Worm (Caenorhabditis elegans) whole organism, late embryonic: ENCODE data around the gene dmsr-5.
A peak's percentile ranks its signal among the peaks of the same experiment; 100 is the strongest.

Source experiments
- C08G9.2 ChIP-seq: sonication (generic microtip); optimal IDR thresholded peaks from 2 replicates; lab custom pipeline; 2016; ENCODE audit warnings: mild to moderate bottlenecking, missing genetic modification characterization, moderate library complexity, missing compliant biosample characterization
- C38D4.7 ChIP-seq: fragments of 200-800 bp; sonication (Bioruptor generic); optimal IDR thresholded peaks from 2 replicates; lab custom pipeline; 2018; ENCODE audit warnings: mild to moderate bottlenecking, missing genetic modification characterization, moderate library complexity, missing compliant biosample characterization
- F13H6.1 ChIP-seq: sonication (generic microtip); optimal IDR thresholded peaks from 2 replicates; lab custom pipeline; 2016; ENCODE audit warnings: missing genetic modification characterization, missing compliant biosample characterization
- K02D7.2 ChIP-seq: sonication (generic microtip); optimal IDR thresholded peaks from 2 replicates; lab custom pipeline; 2017; ENCODE audit warnings: mild to moderate bottlenecking, missing genetic modification characterization, missing compliant biosample characterization
- T23F11.4 ChIP-seq: fragments of 200-800 bp; sonication (Bioruptor generic); optimal IDR thresholded peaks from 2 replicates; lab custom pipeline; 2018; ENCODE audit warnings: mild to moderate bottlenecking, missing genetic modification characterization, missing compliant biosample characterization
- Y22D7AL.16 ChIP-seq: sonication (generic microtip); optimal IDR thresholded peaks from 2 replicates; lab custom pipeline; 2016; ENCODE audit warnings: missing genetic modification characterization, missing compliant biosample characterization
- ama-1 ChIP-seq: fragments of 150-350 bp; optimal IDR thresholded peaks from 2 replicates; lab custom pipeline; 2014
- ceh-18 ChIP-seq: sonication (generic microtip); optimal IDR thresholded peaks from 2 replicates; lab custom pipeline; 2016; ENCODE audit warnings: missing genetic modification characterization, missing compliant biosample characterization
- ceh-19 ChIP-seq: fragments of 200-800 bp; sonication (Bioruptor generic); optimal IDR thresholded peaks from 2 replicates; lab custom pipeline; 2018; ENCODE audit warnings: mild to moderate bottlenecking, missing genetic modification characterization, missing compliant biosample characterization
- ceh-22 ChIP-seq: sonication (generic microtip); optimal IDR thresholded peaks from 2 replicates; lab custom pipeline; 2017; ENCODE audit warnings: missing biosample characterization, missing genetic modification characterization
- ceh-31 ChIP-seq: sonication (generic microtip); optimal IDR thresholded peaks from 2 replicates; lab custom pipeline; 2016; ENCODE audit warnings: missing genetic modification characterization, missing compliant biosample characterization
- ceh-34 ChIP-seq: sonication (generic microtip); optimal IDR thresholded peaks from 2 replicates; lab custom pipeline; 2016; ENCODE audit warnings: mild to moderate bottlenecking, missing genetic modification characterization, missing compliant biosample characterization
- ceh-45 ChIP-seq: fragments of 200-800 bp; sonication (Bioruptor generic); IDR thresholded peaks from 2 replicates; pipeline ENCODE4 v1.3.6; 2022; ENCODE audit warnings: missing genetic modification reagents, missing genetic modification characterization, missing compliant biosample characterization
- ceh-9 ChIP-seq: sonication (generic microtip); optimal IDR thresholded peaks from 2 replicates; lab custom pipeline; 2016; ENCODE audit warnings: mild to moderate bottlenecking, missing genetic modification characterization, inconsistent platforms, missing compliant biosample characterization
- dmd-4 ChIP-seq: sonication (generic microtip); optimal IDR thresholded peaks from 2 replicates; lab custom pipeline; 2016; ENCODE audit warnings: borderline replicate concordance, missing genetic modification characterization, missing compliant biosample characterization
- elt-2 ChIP-seq: sonication (generic microtip); optimal IDR thresholded peaks from 2 replicates; lab custom pipeline; 2016; ENCODE audit warnings: missing genetic modification reagents, missing genetic modification characterization, missing compliant biosample characterization
- elt-4 ChIP-seq: sonication (generic microtip); optimal IDR thresholded peaks from 2 replicates; lab custom pipeline; 2016; ENCODE audit warnings: missing genetic modification characterization, missing compliant biosample characterization
- ets-4 ChIP-seq: sonication (generic microtip); optimal IDR thresholded peaks from 2 replicates; lab custom pipeline; 2016; ENCODE audit warnings: missing genetic modification characterization, missing compliant biosample characterization
- fax-1 ChIP-seq: sonication (generic microtip); optimal IDR thresholded peaks from 2 replicates; lab custom pipeline; 2016; ENCODE audit warnings: missing genotype, missing genetic modification characterization, missing compliant biosample characterization
- fkh-10 ChIP-seq: fragments of 150-350 bp; optimal IDR thresholded peaks from 2 replicates; lab custom pipeline; 2014; ENCODE audit warnings: missing biosample characterization, missing genetic modification reagents, missing genetic modification characterization
- fkh-6 ChIP-seq: sonication (generic microtip); optimal IDR thresholded peaks from 2 replicates; lab custom pipeline; 2016; ENCODE audit warnings: missing genetic modification characterization, missing compliant biosample characterization
- gmeb-2 ChIP-seq: sonication (generic microtip); optimal IDR thresholded peaks from 2 replicates; lab custom pipeline; 2016; ENCODE audit warnings: missing genetic modification characterization, inconsistent platforms, missing compliant biosample characterization
- hlh-13 ChIP-seq: fragments of 200-800 bp; sonication (Bioruptor generic); optimal IDR thresholded peaks from 2 replicates; lab custom pipeline; 2018; ENCODE audit warnings: mild to moderate bottlenecking, missing genetic modification characterization, missing compliant biosample characterization
- hlh-15 ChIP-seq: sonication (generic microtip); optimal IDR thresholded peaks from 2 replicates; lab custom pipeline; 2016; ENCODE audit warnings: missing genetic modification characterization, missing compliant biosample characterization
- hlh-30 ChIP-seq: sonication (generic microtip); optimal IDR thresholded peaks from 2 replicates; lab custom pipeline; 2017; ENCODE audit warnings: antibody characterized with exemption, missing genetic modification characterization, missing compliant biosample characterization; ENCODE audit not compliant: insufficient read depth
- hlh-6 ChIP-seq: sonication (generic microtip); optimal IDR thresholded peaks from 2 replicates; lab custom pipeline; 2016; ENCODE audit warnings: missing genotype, missing genetic modification characterization, missing compliant biosample characterization
- lin-11 ChIP-seq: fragments of 200-800 bp; sonication (Bioruptor generic); optimal IDR thresholded peaks from 2 replicates; lab custom pipeline; 2018; ENCODE audit warnings: mild to moderate bottlenecking, missing genetic modification characterization, missing compliant biosample characterization
- madf-2 ChIP-seq: sonication (generic microtip); optimal IDR thresholded peaks from 2 replicates; lab custom pipeline; 2017; ENCODE audit warnings: missing genetic modification characterization, missing compliant biosample characterization
- mec-3 ChIP-seq: sonication (generic microtip); optimal IDR thresholded peaks from 2 replicates; lab custom pipeline; 2016; ENCODE audit warnings: borderline replicate concordance, missing genetic modification characterization, missing compliant biosample characterization
- nfya-1 ChIP-seq: sonication (generic microtip); optimal IDR thresholded peaks from 2 replicates; lab custom pipeline; 2017; ENCODE audit warnings: missing genetic modification characterization, mild to moderate bottlenecking, missing compliant biosample characterization, antibody characterized with exemption, moderate library complexity
- nhr-11 ChIP-seq: fragments of 150-350 bp; optimal IDR thresholded peaks from 2 replicates; lab custom pipeline; 2014; ENCODE audit warnings: missing biosample characterization, missing genetic modification characterization
- nhr-232 ChIP-seq: sonication (generic microtip); optimal IDR thresholded peaks from 2 replicates; lab custom pipeline; 2016; ENCODE audit warnings: missing genetic modification characterization, missing compliant biosample characterization
- odd-2 ChIP-seq: sonication (generic microtip); optimal IDR thresholded peaks from 2 replicates; lab custom pipeline; 2017; ENCODE audit warnings: antibody characterized with exemption, mild to moderate bottlenecking, missing genetic modification characterization, missing compliant biosample characterization
- pag-3 ChIP-seq: sonication (generic microtip); optimal IDR thresholded peaks from 2 replicates; lab custom pipeline; 2016; ENCODE audit warnings: missing compliant biosample characterization, missing genetic modification characterization, borderline replicate concordance
- pat-9 ChIP-seq: fragments of 200-800 bp; sonication (Bioruptor generic); optimal IDR thresholded peaks from 2 replicates; lab custom pipeline; 2018; ENCODE audit warnings: mild to moderate bottlenecking, missing genetic modification characterization, moderate library complexity, missing compliant biosample characterization
- pax-1 ChIP-seq: fragments of 150-350 bp; optimal IDR thresholded peaks from 2 replicates; lab custom pipeline; 2014; ENCODE audit warnings: missing biosample characterization, missing genetic modification characterization
- pha-2 ChIP-seq: sonication (generic microtip); optimal IDR thresholded peaks from 2 replicates; lab custom pipeline; 2017; ENCODE audit warnings: mild to moderate bottlenecking, missing genetic modification characterization, missing compliant biosample characterization
- pha-4 ChIP-seq: fragments of 150-350 bp; optimal IDR thresholded peaks from 2 replicates; lab custom pipeline; 2018; ENCODE audit warnings: missing biosample characterization, missing genetic modification reagents, missing genetic modification characterization
- pqm-1 ChIP-seq: sonication (generic microtip); optimal IDR thresholded peaks from 2 replicates; lab custom pipeline; 2016; ENCODE audit warnings: missing genetic modification characterization, missing compliant biosample characterization
- pros-1 ChIP-seq: fragments of 150-350 bp; optimal IDR thresholded peaks from 2 replicates; lab custom pipeline; 2014; ENCODE audit warnings: missing biosample characterization, missing genetic modification reagents, missing genetic modification characterization
- ref-2 ChIP-seq: sonication (generic microtip); optimal IDR thresholded peaks from 2 replicates; lab custom pipeline; 2016; ENCODE audit warnings: missing genetic modification characterization, missing compliant biosample characterization
- sdc-2 ChIP-seq: sonication (generic microtip); optimal IDR thresholded peaks from 2 replicates; lab custom pipeline; 2016; ENCODE audit warnings: missing genotype, missing genetic modification characterization, missing compliant biosample characterization
- sox-4 ChIP-seq: sonication (generic microtip); optimal IDR thresholded peaks from 2 replicates; lab custom pipeline; 2017; ENCODE audit warnings: mild to moderate bottlenecking, missing genetic modification characterization, inconsistent platforms, missing compliant biosample characterization
- tbx-2 ChIP-seq: sonication (generic microtip); optimal IDR thresholded peaks from 2 replicates; lab custom pipeline; 2016; ENCODE audit warnings: missing genetic modification characterization, missing compliant biosample characterization
- tbx-7 ChIP-seq: sonication (generic microtip); optimal IDR thresholded peaks from 2 replicates; lab custom pipeline; 2016; ENCODE audit warnings: missing genotype, missing genetic modification characterization, missing compliant biosample characterization
- ttx-3 ChIP-seq: sonication (generic microtip); optimal IDR thresholded peaks from 2 replicates; lab custom pipeline; 2016; ENCODE audit warnings: missing genetic modification reagents, missing genetic modification characterization, missing compliant biosample characterization
- unc-3 ChIP-seq, 2 experiments: fragments of 200-800 bp in 1 of 2; sonication (Bioruptor generic) in 1 of 2; sonication (generic microtip) in 1 of 2; conservative IDR thresholded peaks in 1 of 2; optimal IDR thresholded peaks in 1 of 2; 2 replicates each; pipeline versions ENCODE4 v1.3.6 to Lab custom; 2016 to 2022; ENCODE audit warnings: missing compliant biosample characterization in 2 of 2, missing genetic modification characterization in 2 of 2, missing genetic modification reagents in 1 of 2
- unc-42 ChIP-seq: sonication (generic microtip); optimal IDR thresholded peaks from 2 replicates; lab custom pipeline; 2016; ENCODE audit warnings: missing genotype, missing genetic modification characterization, missing compliant biosample characterization
- unc-55 ChIP-seq: sonication (generic microtip); optimal IDR thresholded peaks from 2 replicates; lab custom pipeline; 2017; ENCODE audit warnings: missing biosample characterization, missing genetic modification reagents, missing genetic modification characterization
- unc-86 ChIP-seq: sonication (generic microtip); optimal IDR thresholded peaks from 2 replicates; lab custom pipeline; 2016; ENCODE audit warnings: missing genetic modification characterization, missing compliant biosample characterization
- zip-5 ChIP-seq: sonication (generic microtip); optimal IDR thresholded peaks from 2 replicates; lab custom pipeline; 2016; ENCODE audit warnings: missing genetic modification characterization, missing compliant biosample characterization
- ztf-16 ChIP-seq: sonication (generic microtip); optimal IDR thresholded peaks from 2 replicates; lab custom pipeline; 2017; ENCODE audit warnings: missing genetic modification characterization, missing compliant biosample characterization

dmsr-5 gene

ce11 chrIII:11007552-11008272, 12.7 kb upstream of the dmsr-5 start, which contains the start of the genes fipr-17 and Y48A6B.3:
Gene fipr-17, minus strand, starts transcription at chrIII:11007602.
Gene Y48A6B.3, plus strand, starts transcription at chrIII:11008222.
- TF ChIP-seq pha-2 (tag; lab: Kevin White, UChicago) (no peak), unc-55 (GFP tag; lab: Kevin White, UChicago) (peak; percentile 39), ceh-18 (tag; lab: Kevin White, UChicago) (peak; percentile 9), ama-1 (lab: Kevin White, UChicago) (no peak), mec-3 (no peak), pqm-1 (tag; lab: Kevin White, UChicago) (no peak), ets-4 (tag; lab: Kevin White, UChicago) (no peak), ceh-19 (GFP tag; lab: Kevin White, UChicago) (no peak), hlh-15 (no peak), pros-1 (peak; percentile 14), ceh-45 (no peak), unc-86 (tag; lab: Kevin White, UChicago) (peak; percentile 26), ceh-34 (peak; percentile 38), odd-2 (tag; lab: Kevin White, UChicago) (no peak), madf-2 (tag; lab: Kevin White, UChicago) (no peak), C38D4.7 (GFP tag; lab: Kevin White, UChicago) (no peak), fkh-10 (GFP tag; lab: Kevin White, UChicago) (no peak), unc-42 (peak; percentile 68), fkh-6 (tag; lab: Kevin White, UChicago) (no peak), F13H6.1 (no peak), elt-2 (tag; lab: Kevin White, UChicago) (peak; percentile 49), C08G9.2 (tag; lab: Kevin White, UChicago) (no peak), K02D7.2 (tag; lab: Kevin White, UChicago) (no peak), lin-11 (tag; lab: Kevin White, UChicago) (no peak), ztf-16 (tag; lab: Kevin White, UChicago) (no peak), elt-4 (tag; lab: Kevin White, UChicago) (no peak), hlh-30 (tag; lab: Kevin White, UChicago) (peak; percentile 12), nhr-232 (no peak), pat-9 (tag; lab: Kevin White, UChicago) (no peak), nhr-11 (tag; lab: Kevin White, UChicago) (no peak), pag-3 (tag; lab: Kevin White, UChicago) (no peak), dmd-4 (tag; lab: Kevin White, UChicago) (no peak), sdc-2 (no peak), zip-5 (no peak), Y22D7AL.16 (tag; lab: Kevin White, UChicago) (no peak), unc-3 (GFP tag; conservative IDR thresholded peaks at IDR 0.05; lab: Robert Waterston, UW) (no peak), unc-3 (tag; optimal IDR thresholded peaks at IDR 0.05; lab: Kevin White, UChicago) (no peak), ceh-31 (tag; lab: Kevin White, UChicago) (peak; percentile 63), ttx-3 (tag; lab: Kevin White, UChicago) (peak; percentile 2), ref-2 (no peak), pha-4 (no peak), T23F11.4 (GFP tag; lab: Kevin White, UChicago) (no peak), ceh-22 (tag; lab: Kevin White, UChicago) (no peak), pax-1 (tag; lab: Kevin White, UChicago) (no peak), hlh-13 (no peak), gmeb-2 (tag; lab: Kevin White, UChicago) (no peak), hlh-6 (tag; lab: Kevin White, UChicago) (no peak), ceh-9 (tag; lab: Kevin White, UChicago) (no peak), tbx-2 (tag; lab: Kevin White, UChicago) (peak; percentile 21), tbx-7 (tag; lab: Kevin White, UChicago) (no peak), sox-4 (tag; lab: Kevin White, UChicago) (no peak), nfya-1 (tag; lab: Kevin White, UChicago) (peak; percentile 80), fax-1 (tag; lab: Kevin White, UChicago) (no peak)
